Worm (Caenorhabditis elegans) whole organism, L2 larva: ENCODE measurements around the gene ZC487.1.

Source experiments
- alr-1 ChIP-seq: fragments of 150-350 bp; optimal IDR thresholded peaks from 2 replicates; lab custom pipeline; 2014; ENCODE audit warnings: missing biosample characterization, missing genetic modification characterization
- elt-1 ChIP-seq: fragments of 150-350 bp; optimal IDR thresholded peaks from 2 replicates; lab custom pipeline; 2014; ENCODE audit warnings: missing biosample characterization, missing genetic modification characterization
- lin-39 ChIP-seq: fragments of 150-350 bp; optimal IDR thresholded peaks from 2 replicates; lab custom pipeline; 2014; ENCODE audit warnings: missing biosample characterization, missing genetic modification reagents, missing genetic modification characterization
- unc-39 ChIP-seq: fragments of 150-350 bp; optimal IDR thresholded peaks from 2 replicates; lab custom pipeline; 2014; ENCODE audit warnings: missing biosample characterization, missing genetic modification characterization
- unc-55 ChIP-seq: fragments of 150-350 bp; sonication (generic microtip); optimal IDR thresholded peaks from 3 replicates; lab custom pipeline; 2014; ENCODE audit warnings: missing biosample characterization, missing genetic modification reagents, missing genetic modification characterization

DNA sequence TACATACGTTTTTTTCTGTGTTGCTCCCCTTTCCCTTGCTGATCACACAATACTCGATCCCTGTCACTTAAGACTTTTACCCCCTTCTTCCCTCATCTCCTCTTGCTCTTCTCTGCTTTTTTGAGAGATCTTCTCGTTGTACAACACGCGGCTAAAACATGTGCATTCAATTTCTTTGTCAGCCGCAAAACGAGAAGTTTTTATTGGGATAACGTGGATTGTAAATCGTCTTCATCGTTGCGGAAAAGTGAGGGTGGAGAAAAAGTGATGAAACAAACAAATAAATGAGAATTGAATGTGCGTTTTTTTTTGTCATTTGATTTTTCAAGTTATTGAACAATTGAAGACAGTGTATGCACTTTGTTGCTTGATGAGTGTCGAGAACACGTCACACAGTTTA lies 42.1 kb downstream of the ZC487.1 start:
- TF ChIP-seq unc-39 (tag; lab: Kevin White, UChicago) (no peak), unc-55 (GFP tag; lab: Kevin White, UChicago) (no peak), elt-1 (tag; lab: Kevin White, UChicago) (no peak), alr-1 (no peak), lin-39 (tag; lab: Kevin White, UChicago) (no peak)
